Fruit fly (Drosophila melanogaster) whole organism, embryonic: ENCODE results near the gene CG42751.
A peak's percentile ranks its signal among the peaks of the same experiment; 100 is the strongest.

ENCODE experiments used
- Atf6 ChIP-seq: fragments of 200-800 bp; sonication (Bioruptor generic); IDR thresholded peaks from 2 replicates; pipeline ENCODE4 v1.3.6; 2022; ENCODE audit warnings: missing biosample characterization, missing genetic modification characterization
- Bgb ChIP-seq: fragments of 200-800 bp; sonication (Bioruptor generic); IDR thresholded peaks from 2 replicates; pipeline ENCODE4 v1.3.6; 2022; ENCODE audit warnings: missing biosample characterization, missing genetic modification characterization; ENCODE audit not compliant: partially characterized antibody
- Blimp-1 ChIP-seq: fragments of 200-800 bp; sonication (Bioruptor generic); optimal IDR thresholded peaks from 3 replicates; lab custom pipeline; 2018; ENCODE audit warnings: missing biosample characterization, missing genetic modification characterization, mild to moderate bottlenecking, moderate library complexity, missing genetic modification reagents
- BtbVII ChIP-seq: fragments of 200-800 bp; sonication (Bioruptor generic); optimal IDR thresholded peaks from 3 replicates; lab custom pipeline; 2017; ENCODE audit warnings: missing biosample characterization, mild to moderate bottlenecking, missing genetic modification characterization
- CG11085 ChIP-seq: fragments of 200-800 bp; sonication (Bioruptor generic); IDR thresholded peaks from 2 replicates; pipeline ENCODE4 v1.3.6; 2022; ENCODE audit warnings: missing biosample characterization, missing genetic modification characterization
- CG13287 ChIP-seq: fragments of 200-800 bp; sonication (Bioruptor generic); IDR thresholded peaks from 2 replicates; pipeline ENCODE4 v1.3.6; 2022; ENCODE audit warnings: missing biosample characterization, missing genetic modification characterization; ENCODE audit not compliant: partially characterized antibody
- CG13775 ChIP-seq: fragments of 200-800 bp; sonication (Bioruptor generic); optimal IDR thresholded peaks from 3 replicates; lab custom pipeline; 2017; ENCODE audit warnings: missing biosample characterization, mild to moderate bottlenecking, missing genetic modification characterization
- CG16779 ChIP-seq: fragments of 200-800 bp; sonication (Bioruptor generic); IDR thresholded peaks from 2 replicates; pipeline ENCODE4 v1.3.6; 2022; ENCODE audit warnings: missing biosample characterization, missing genetic modification characterization
- CG16863 ChIP-seq: fragments of 200-800 bp; sonication (Bioruptor generic); optimal IDR thresholded peaks from 3 replicates; lab custom pipeline; 2016; ENCODE audit warnings: missing biosample characterization, missing genetic modification characterization
- CG17912 ChIP-seq: fragments of 200-800 bp; sonication (Bioruptor generic); optimal IDR thresholded peaks from 2 replicates; lab custom pipeline; 2018; ENCODE audit warnings: missing biosample characterization, mild to moderate bottlenecking, missing genetic modification characterization
- CG32532 ChIP-seq: fragments of 200-800 bp; sonication (Bioruptor generic); IDR thresholded peaks from 2 replicates; pipeline ENCODE4 v1.3.6; 2022; ENCODE audit warnings: missing biosample characterization, missing genetic modification characterization
- CG34422 ChIP-seq: fragments of 200-800 bp; sonication (Bioruptor generic); IDR thresholded peaks from 3 replicates; pipeline ENCODE4 v1.3.6; 2022; ENCODE audit warnings: missing biosample characterization, missing genetic modification characterization
- CG4617 ChIP-seq: fragments of 200-800 bp; sonication (Bioruptor generic); optimal IDR thresholded peaks from 3 replicates; lab custom pipeline; 2016; ENCODE audit warnings: missing biosample characterization, missing genetic modification characterization, borderline replicate concordance
- CG8924 ChIP-seq: fragments of 200-800 bp; optimal IDR thresholded peaks from 3 replicates; lab custom pipeline; 2019; ENCODE audit warnings: missing biosample characterization, mild to moderate bottlenecking, missing genetic modification characterization, moderate library complexity
- CrebB ChIP-seq: fragments of 200-800 bp; sonication (Bioruptor generic); optimal IDR thresholded peaks from 3 replicates; lab custom pipeline; 2018; ENCODE audit warnings: missing biosample characterization, mild to moderate bottlenecking, missing genetic modification characterization
- D19B ChIP-seq: fragments of 200-800 bp; sonication (Bioruptor generic); optimal IDR thresholded peaks from 2 replicates; lab custom pipeline; 2017; ENCODE audit warnings: missing biosample characterization, mild to moderate bottlenecking, missing genetic modification characterization
- Ets97D ChIP-seq: fragments of 200-800 bp; sonication (Bioruptor generic); optimal IDR thresholded peaks from 3 replicates; lab custom pipeline; 2016; ENCODE audit warnings: missing biosample characterization, missing genetic modification characterization
- Hand ChIP-seq: fragments of 200-800 bp; sonication (Bioruptor generic); optimal IDR thresholded peaks from 2 replicates; lab custom pipeline; 2017; ENCODE audit warnings: mild to moderate bottlenecking, missing biosample characterization, missing genetic modification reagents, missing genetic modification characterization
- Hr78 ChIP-seq, 2 experiments: fragments of 200-800 bp in 1 of 2; fragments of >200 bp in 1 of 2; sonication (Bioruptor generic) in 1 of 2; optimal IDR thresholded peaks; 2 replicates each; lab custom pipeline; 2017 to 2019; ENCODE audit warnings: missing biosample characterization in 2 of 2, missing genetic modification characterization in 2 of 2, mild to moderate bottlenecking in 1 of 2, moderate library complexity in 1 of 2
- Nf-YB ChIP-seq: fragments of 200-800 bp; sonication (Bioruptor generic); optimal IDR thresholded peaks from 3 replicates; lab custom pipeline; 2019; ENCODE audit warnings: missing biosample characterization, mild to moderate bottlenecking, missing genetic modification characterization, moderate library complexity
- Pdp1 ChIP-seq, 2 experiments: fragments of 200-800 bp; sonication (Bioruptor generic); optimal IDR thresholded peaks; 3 replicates each; lab custom pipeline; 2016; ENCODE audit warnings: missing biosample characterization in 2 of 2, missing genetic modification characterization in 2 of 2, mild to moderate bottlenecking in 1 of 2, moderate library complexity in 1 of 2
- Spps ChIP-seq: fragments of 200-800 bp; sonication (Bioruptor generic); optimal IDR thresholded peaks from 2 replicates; lab custom pipeline; 2018; ENCODE audit warnings: missing biosample characterization, mild to moderate bottlenecking, missing genetic modification characterization
- ato ChIP-seq: fragments of 200-800 bp; sonication (Bioruptor generic); IDR thresholded peaks from 2 replicates; pipeline ENCODE4 v1.3.6; 2022; ENCODE audit warnings: missing biosample characterization, missing genetic modification characterization; ENCODE audit not compliant: partially characterized antibody
- cg ChIP-seq: fragments of 200-800 bp; sonication (Bioruptor generic); optimal IDR thresholded peaks from 3 replicates; lab custom pipeline; 2019; ENCODE audit warnings: missing biosample characterization, mild to moderate bottlenecking, missing genetic modification characterization, moderate library complexity
- chinmo ChIP-seq: fragments of 200-800 bp; sonication (Bioruptor generic); IDR thresholded peaks from 4 replicates; pipeline ENCODE4 v1.3.6; 2022; ENCODE audit warnings: missing biosample characterization, missing genetic modification characterization; ENCODE audit not compliant: partially characterized antibody
- chm ChIP-seq: fragments of 200-800 bp; sonication (Bioruptor generic); IDR thresholded peaks from 2 replicates; pipeline ENCODE4 v1.3.6; 2022; ENCODE audit warnings: missing biosample characterization, missing genetic modification characterization
- disco-r ChIP-seq: fragments of 200-800 bp; sonication (Bioruptor generic); optimal IDR thresholded peaks from 2 replicates; lab custom pipeline; 2016; ENCODE audit warnings: missing biosample characterization, missing genetic modification characterization
- dysf ChIP-seq: fragments of 200-800 bp; sonication (Bioruptor generic); IDR thresholded peaks from 3 replicates; pipeline ENCODE4 v1.3.6; 2022; ENCODE audit warnings: missing biosample characterization, missing genetic modification characterization
- fd102C ChIP-seq: fragments of 200-800 bp; sonication (Bioruptor generic); optimal IDR thresholded peaks from 2 replicates; lab custom pipeline; 2018; ENCODE audit warnings: missing biosample characterization, mild to moderate bottlenecking, missing genetic modification characterization, moderate library complexity
- gro ChIP-seq: fragments of 200-800 bp; sonication (Bioruptor generic); optimal IDR thresholded peaks from 2 replicates; lab custom pipeline; 2016; ENCODE audit warnings: missing biosample characterization, missing genetic modification characterization
- her ChIP-seq: fragments of 200-800 bp; sonication (Bioruptor generic); optimal IDR thresholded peaks from 2 replicates; lab custom pipeline; 2016; ENCODE audit warnings: missing biosample characterization, missing genetic modification characterization
- insv ChIP-seq, 2 experiments: fragments of 200-800 bp; sonication (Bioruptor generic); optimal IDR thresholded peaks; 3 replicates each; lab custom pipeline; 2016 to 2018; ENCODE audit warnings: missing biosample characterization in 2 of 2, missing genetic modification characterization in 2 of 2
- kni ChIP-seq: fragments of 200-800 bp; sonication (Bioruptor generic); optimal IDR thresholded peaks from 3 replicates; lab custom pipeline; 2017; ENCODE audit warnings: mild to moderate bottlenecking, missing biosample characterization, missing genetic modification reagents, missing genetic modification characterization
- nerfin-1 ChIP-seq: fragments of 200-800 bp; sonication (Bioruptor generic); optimal IDR thresholded peaks from 3 replicates; lab custom pipeline; 2019; ENCODE audit warnings: missing biosample characterization, mild to moderate bottlenecking, missing genetic modification characterization, moderate library complexity
- nom ChIP-seq: fragments of 200-800 bp; sonication (Bioruptor generic); optimal IDR thresholded peaks from 2 replicates; lab custom pipeline; 2017; ENCODE audit warnings: missing biosample characterization, missing genetic modification characterization, mild to moderate bottlenecking, moderate library complexity, missing genetic modification reagents
- org-1 ChIP-seq: fragments of 200-800 bp; sonication (Bioruptor generic); optimal IDR thresholded peaks from 2 replicates; lab custom pipeline; 2017; ENCODE audit warnings: missing biosample characterization, missing genetic modification characterization
- seq ChIP-seq: fragments of 200-800 bp; sonication (Bioruptor generic); IDR thresholded peaks from 2 replicates; pipeline ENCODE4 v1.3.6; 2022; ENCODE audit warnings: missing biosample characterization, missing genetic modification characterization
- sna ChIP-seq: fragments of 200-800 bp; sonication (Bioruptor generic); IDR thresholded peaks from 2 replicates; pipeline ENCODE4 v1.3.6; 2022; ENCODE audit warnings: missing biosample characterization, missing genetic modification characterization; ENCODE audit not compliant: partially characterized antibody
- z ChIP-seq: fragments of 200-800 bp; sonication (Bioruptor generic); IDR thresholded peaks from 3 replicates; pipeline ENCODE4 v1.3.6; 2022; ENCODE audit warnings: missing biosample characterization, missing genetic modification characterization
- zen2 ChIP-seq: fragments of 200-800 bp; sonication (Bioruptor generic); IDR thresholded peaks from 3 replicates; pipeline ENCODE4 v1.3.6; 2022; ENCODE audit warnings: missing biosample characterization, missing genetic modification characterization; ENCODE audit not compliant: partially characterized antibody

Gene CG42751

dm6 chr2L:11807697-11808226 lies 45.5 kb upstream of the CG42751 start (continued):
- TF ChIP-seq CG4617 (GFP tag; lab: Kevin White, UChicago) (no peak), Hr78 (GFP tag; optimal IDR thresholded peaks at IDR 0.05; lab: Kevin White, UChicago) (no peak), CG16863 (GFP tag; lab: Kevin White, UChicago) (peak; percentile 46), Bgb (GFP tag; lab: Robert Waterston, UW) (peak; percentile 72), CG17912 (GFP tag; lab: Kevin White, UChicago) (no peak), kni (GFP tag; lab: Kevin White, UChicago) (peak; percentile 88), Hand (peak; percentile 12), Blimp-1 (GFP tag; lab: Kevin White, UChicago) (no peak), Spps (no peak), chinmo (GFP tag; lab: Robert Waterston, UW) (peak; percentile 98), insv (GFP tag; optimal IDR thresholded peaks at IDR 0.05; lab: Kevin White, UChicago) (peak in 1 of 2 experiments; percentile 42), sna (no peak), dysf (GFP tag; lab: Robert Waterston, UW) (no peak), her (peak; percentile 34), org-1 (GFP tag; lab: Kevin White, UChicago) (no peak), CG11085 (GFP tag; lab: Robert Waterston, UW) (no peak), ato (GFP tag; lab: Robert Waterston, UW) (peak; percentile 55; the same call in 1 of the 2 replicates), gro (GFP tag; lab: Kevin White, UChicago) (peak; percentile 54), Pdp1 (GFP tag; optimal IDR thresholded peaks at IDR 0.05; lab: Kevin White, UChicago) (peak in 1 of 2 experiments; percentile 13), cg (GFP tag; lab: Kevin White, UChicago) (peak; percentile 98), Atf6 (peak; percentile 37; the same call in 1 of the 2 replicates), nom (GFP tag; lab: Kevin White, UChicago) (peak; percentile 61), CrebB (tag; lab: Kevin White, UChicago) (peak; percentile 7), CG8924 (peak; percentile 14), CG32532 (peak; percentile 34; the same call in 1 of the 2 replicates), disco-r (no peak), nerfin-1 (tag; lab: Kevin White, UChicago) (peak; percentile 60), Nf-YB (GFP tag; lab: Kevin White, UChicago) (peak; percentile 32), z (GFP tag; lab: Robert Waterston, UW) (0 out of 3 replicates have a peak, but pooled peaks have one; percentile 38), fd102C (GFP tag; lab: Kevin White, UChicago) (no peak), chm (GFP tag; lab: Robert Waterston, UW) (peak; percentile 67; the same call in 1 of the 2 replicates), CG16779 (peak; percentile 85), seq (peak; percentile 46; the same call in 1 of the 2 replicates), Ets97D (peak; percentile 9), CG13287 (0 out of 2 replicates have a peak, but pooled peaks have one; percentile 38), BtbVII (no peak), CG34422 (GFP tag; lab: Robert Waterston, UW) (peak; percentile 72; the same call in 1 of the 3 replicates), CG13775 (no peak), zen2 (GFP tag; lab: Robert Waterston, UW) (0 out of 3 replicates have a peak, but pooled peaks have one; percentile 31), D19B (GFP tag; lab: Kevin White, UChicago) (no peak)
